Fruit fly (Drosophila melanogaster) whole organism, embryonic: ENCODE data around the gene Gmap.

Experiments
- Bteb2 ChIP-seq: fragments of 200-800 bp; sonication (Bioruptor generic); optimal IDR thresholded peaks from 2 replicates; lab custom pipeline; 2016; ENCODE audit warnings: missing biosample characterization, missing genetic modification characterization
- CG10979 ChIP-seq: fragments of 200-800 bp; sonication (Bioruptor generic); optimal IDR thresholded peaks from 2 replicates; lab custom pipeline; 2018; ENCODE audit warnings: missing biosample characterization, mild to moderate bottlenecking, missing genetic modification characterization, moderate library complexity
- CG11560 ChIP-seq: fragments of 200-800 bp; sonication (Bioruptor generic); IDR thresholded peaks from 3 replicates; pipeline ENCODE4 v1.3.6; 2022; ENCODE audit warnings: missing biosample characterization, missing genetic modification characterization
- CG12104 ChIP-seq: fragments of 200-800 bp; sonication (Bioruptor generic); optimal IDR thresholded peaks from 3 replicates; lab custom pipeline; 2016; ENCODE audit warnings: missing biosample characterization, missing genetic modification characterization
- CG12391 ChIP-seq: fragments of 200-800 bp; sonication (Bioruptor generic); optimal IDR thresholded peaks from 3 replicates; lab custom pipeline; 2018; ENCODE audit warnings: missing biosample characterization, mild to moderate bottlenecking, missing genetic modification characterization, moderate library complexity
- CG12659 ChIP-seq: fragments of 200-800 bp; sonication (Bioruptor generic); optimal IDR thresholded peaks from 3 replicates; lab custom pipeline; 2017; ENCODE audit warnings: mild to moderate bottlenecking, missing biosample characterization, missing genetic modification reagents, missing genetic modification characterization
- CG13123 ChIP-seq: fragments of 200-800 bp; sonication (Bioruptor generic); optimal IDR thresholded peaks from 2 replicates; lab custom pipeline; 2016; ENCODE audit warnings: missing biosample characterization, missing genetic modification characterization
- CG15073 ChIP-seq: fragments of 200-800 bp; sonication (Bioruptor generic); optimal IDR thresholded peaks from 2 replicates; lab custom pipeline; 2016; ENCODE audit warnings: missing biosample characterization, missing genetic modification characterization
- CG1603 ChIP-seq: fragments of 200-800 bp; sonication (Bioruptor generic); optimal IDR thresholded peaks from 2 replicates; lab custom pipeline; 2019; ENCODE audit warnings: missing biosample characterization, mild to moderate bottlenecking, missing genetic modification characterization, moderate library complexity
- CG1647 ChIP-seq: fragments of 200-800 bp; sonication (Bioruptor generic); optimal IDR thresholded peaks from 3 replicates; lab custom pipeline; 2016; ENCODE audit warnings: missing biosample characterization, missing genetic modification characterization
- CG16779 ChIP-seq: fragments of 200-800 bp; sonication (Bioruptor generic); IDR thresholded peaks from 2 replicates; pipeline ENCODE4 v1.3.6; 2022; ENCODE audit warnings: missing biosample characterization, missing genetic modification characterization
- CG17359 ChIP-seq: fragments of 200-800 bp; sonication (Bioruptor generic); optimal IDR thresholded peaks from 3 replicates; lab custom pipeline; 2018; ENCODE audit warnings: missing biosample characterization, mild to moderate bottlenecking, missing genetic modification characterization, moderate library complexity
- CG17802 ChIP-seq: fragments of 200-800 bp; sonication (Bioruptor generic); optimal IDR thresholded peaks from 2 replicates; lab custom pipeline; 2018; ENCODE audit warnings: missing biosample characterization, mild to moderate bottlenecking, missing genetic modification characterization, moderate library complexity
- CG1832 ChIP-seq: fragments of 200-800 bp; sonication (Bioruptor generic); optimal IDR thresholded peaks from 2 replicates; lab custom pipeline; 2017; ENCODE audit warnings: missing biosample characterization, mild to moderate bottlenecking, missing genetic modification characterization, inconsistent platforms
- CG2712 ChIP-seq: fragments of 200-800 bp; optimal IDR thresholded peaks from 3 replicates; lab custom pipeline; 2019; ENCODE audit warnings: missing biosample characterization, mild to moderate bottlenecking, missing genetic modification characterization, moderate library complexity
- CG31365 ChIP-seq: fragments of 200-800 bp; sonication (Bioruptor generic); optimal IDR thresholded peaks from 2 replicates; lab custom pipeline; 2018; ENCODE audit warnings: missing biosample characterization, mild to moderate bottlenecking, missing genetic modification characterization
- CG3163 ChIP-seq: fragments of 200-800 bp; sonication (Bioruptor generic); optimal IDR thresholded peaks from 3 replicates; lab custom pipeline; 2016; ENCODE audit warnings: missing biosample characterization, missing genetic modification characterization
- CG32532 ChIP-seq: fragments of 200-800 bp; sonication (Bioruptor generic); IDR thresholded peaks from 2 replicates; pipeline ENCODE4 v1.3.6; 2022; ENCODE audit warnings: missing biosample characterization, missing genetic modification characterization
- CG4707 ChIP-seq: fragments of 200-800 bp; sonication (Bioruptor generic); optimal IDR thresholded peaks from 2 replicates; lab custom pipeline; 2018; ENCODE audit warnings: missing biosample characterization, mild to moderate bottlenecking, missing genetic modification characterization, moderate library complexity
- CG6654 ChIP-seq: fragments of 200-800 bp; sonication (Bioruptor generic); optimal IDR thresholded peaks from 2 replicates; lab custom pipeline; 2017; ENCODE audit warnings: missing biosample characterization, mild to moderate bottlenecking, missing genetic modification characterization
- CG7963 ChIP-seq: fragments of 200-800 bp; sonication (Bioruptor generic); IDR thresholded peaks from 3 replicates; pipeline ENCODE4 v1.3.6; 2022; ENCODE audit warnings: missing biosample characterization, missing genetic modification characterization; ENCODE audit not compliant: partially characterized antibody
- CG9727 ChIP-seq: fragments of 200-800 bp; sonication (Bioruptor generic); optimal IDR thresholded peaks from 3 replicates; lab custom pipeline; 2017; ENCODE audit warnings: missing biosample characterization, mild to moderate bottlenecking, missing genetic modification characterization
- CHES-1-like ChIP-seq: fragments of 200-800 bp; sonication (Bioruptor generic); optimal IDR thresholded peaks from 2 replicates; lab custom pipeline; 2016; ENCODE audit warnings: missing biosample characterization, missing genetic modification characterization
- CkIIα-i1 ChIP-seq: fragments of 200-800 bp; sonication (Bioruptor generic); IDR thresholded peaks from 2 replicates; pipeline ENCODE4 v1.3.6; 2022; ENCODE audit warnings: missing biosample characterization, missing genetic modification characterization
- D19B ChIP-seq: fragments of 200-800 bp; sonication (Bioruptor generic); optimal IDR thresholded peaks from 2 replicates; lab custom pipeline; 2017; ENCODE audit warnings: missing biosample characterization, mild to moderate bottlenecking, missing genetic modification characterization
- Doc2 ChIP-seq: fragments of 200-800 bp; sonication (Bioruptor generic); IDR thresholded peaks from 2 replicates; pipeline ENCODE4 v1.3.6; 2022; ENCODE audit warnings: missing biosample characterization, missing genetic modification characterization
- Fer1 ChIP-seq: fragments of 200-800 bp; sonication (Bioruptor generic); optimal IDR thresholded peaks from 2 replicates; lab custom pipeline; 2017; ENCODE audit warnings: missing biosample characterization, mild to moderate bottlenecking, missing genetic modification characterization
- GATAe ChIP-seq: fragments of 200-800 bp; sonication (Bioruptor generic); conservative IDR thresholded peaks from 2 replicates; pipeline ENCODE4 v1.3.6; 2022; ENCODE audit warnings: missing biosample characterization, missing genetic modification characterization
- Hr3 ChIP-seq: fragments of 200-800 bp; sonication (Bioruptor generic); optimal IDR thresholded peaks from 3 replicates; lab custom pipeline; 2016; ENCODE audit warnings: missing biosample characterization, missing genetic modification characterization
- Lpt ChIP-seq: fragments of >200 bp; optimal IDR thresholded peaks from 2 replicates; lab custom pipeline; 2018; ENCODE audit warnings: missing biosample characterization, missing genetic modification characterization
- Med ChIP-seq: fragments of 200-800 bp; sonication (Bioruptor generic); peaks from one replicate; lab custom pipeline; 2016; ENCODE audit warnings: missing biosample characterization, missing genetic modification characterization, mild to moderate bottlenecking, inconsistent platforms, moderate library complexity
- NC2α ChIP-seq: fragments of 200-800 bp; sonication (Bioruptor generic); optimal IDR thresholded peaks from 2 replicates; lab custom pipeline; 2016; ENCODE audit warnings: missing biosample characterization, missing genetic modification characterization
- Scr ChIP-seq: fragments of 200-800 bp; sonication (Bioruptor generic); IDR thresholded peaks from 2 replicates; pipeline ENCODE4 v1.3.6; 2022; ENCODE audit warnings: missing biosample characterization, missing genetic modification characterization; ENCODE audit not compliant: partially characterized antibody
- Xbp1 ChIP-seq: fragments of 200-800 bp; sonication (Bioruptor generic); optimal IDR thresholded peaks from 3 replicates; lab custom pipeline; 2016; ENCODE audit warnings: missing biosample characterization, mild to moderate bottlenecking, missing genetic modification characterization
- abd-A ChIP-seq: fragments of 200-800 bp; sonication (Bioruptor generic); optimal IDR thresholded peaks from 3 replicates; lab custom pipeline; 2019; ENCODE audit warnings: missing biosample characterization, mild to moderate bottlenecking, missing genetic modification characterization, moderate library complexity
- bigmax ChIP-seq: fragments of 200-800 bp; sonication (Bioruptor generic); optimal IDR thresholded peaks from 2 replicates; lab custom pipeline; 2018; ENCODE audit warnings: missing biosample characterization, mild to moderate bottlenecking, missing genetic modification characterization
- chif ChIP-seq, 2 experiments: fragments of 200-800 bp; sonication (Bioruptor generic); optimal IDR thresholded peaks; 3 replicates each; lab custom pipeline; 2016; ENCODE audit warnings: missing biosample characterization in 2 of 2, missing genetic modification characterization in 2 of 2
- corto ChIP-seq: fragments of 200-800 bp; sonication (Bioruptor generic); optimal IDR thresholded peaks from 2 replicates; lab custom pipeline; 2016; ENCODE audit warnings: missing biosample characterization, mild to moderate bottlenecking, missing genetic modification characterization, moderate library complexity
- crp ChIP-seq, 2 experiments: fragments of 200-800 bp; sonication (Bioruptor generic); optimal IDR thresholded peaks; 2 replicates in 1 of 2; 3 replicates in 1 of 2; lab custom pipeline; 2017; ENCODE audit warnings: missing biosample characterization in 2 of 2, missing genetic modification characterization in 2 of 2, mild to moderate bottlenecking in 1 of 2, moderate library complexity in 1 of 2
- dan ChIP-seq: fragments of 200-800 bp; sonication (Bioruptor generic); IDR thresholded peaks from 2 replicates; pipeline ENCODE4 v1.3.6; 2022; ENCODE audit warnings: missing biosample characterization, missing genetic modification characterization
- ems ChIP-seq: fragments of 200-800 bp; sonication (Bioruptor generic); optimal IDR thresholded peaks from 3 replicates; lab custom pipeline; 2016; ENCODE audit warnings: missing biosample characterization, missing genetic modification characterization
- fd64A ChIP-seq: fragments of 200-800 bp; sonication (Bioruptor generic); optimal IDR thresholded peaks from 3 replicates; lab custom pipeline; 2018; ENCODE audit warnings: missing biosample characterization, mild to moderate bottlenecking, missing genetic modification characterization
- gem ChIP-seq: fragments of 200-800 bp; sonication (Bioruptor generic); optimal IDR thresholded peaks from 2 replicates; lab custom pipeline; 2019; ENCODE audit warnings: missing biosample characterization, mild to moderate bottlenecking, missing genetic modification characterization, moderate library complexity
- insv ChIP-seq, 2 experiments: fragments of 200-800 bp; sonication (Bioruptor generic); optimal IDR thresholded peaks; 3 replicates each; lab custom pipeline; 2016 to 2018; ENCODE audit warnings: missing biosample characterization in 2 of 2, missing genetic modification characterization in 2 of 2
- jing ChIP-seq: fragments of 200-800 bp; sonication (Bioruptor generic); optimal IDR thresholded peaks from 2 replicates; lab custom pipeline; 2018; ENCODE audit warnings: missing biosample characterization, mild to moderate bottlenecking, missing genetic modification characterization
- lola ChIP-seq, 3 experiments: fragments of >200 bp in 2 of 3; fragments of 200-800 bp in 1 of 3; sonication (Bioruptor generic) in 1 of 3; optimal IDR thresholded peaks; 2 replicates each; lab custom pipeline; 2017 to 2019; ENCODE audit warnings: missing biosample characterization in 3 of 3, missing genetic modification characterization in 3 of 3, mild to moderate bottlenecking in 1 of 3, moderate library complexity in 1 of 3
- psq ChIP-seq: fragments of 200-800 bp; sonication (Bioruptor generic); optimal IDR thresholded peaks from 2 replicates; lab custom pipeline; 2017; ENCODE audit warnings: missing biosample characterization, missing genetic modification characterization
- ro ChIP-seq: fragments of 200-800 bp; sonication (Bioruptor generic); IDR thresholded peaks from 2 replicates; pipeline ENCODE4 v1.3.6; 2022; ENCODE audit warnings: missing biosample characterization, missing genetic modification characterization
- row ChIP-seq: fragments of 200-800 bp; sonication (Bioruptor generic); IDR thresholded peaks from 3 replicates; pipeline ENCODE4 v1.3.6; 2022; ENCODE audit warnings: missing biosample characterization, missing genetic modification characterization
- sens ChIP-seq: fragments of 200-800 bp; sonication (Bioruptor generic); peaks from one replicate; lab custom pipeline; 2016; ENCODE audit warnings: missing biosample characterization, missing genetic modification characterization
- slou ChIP-seq: fragments of 200-800 bp; sonication (Bioruptor generic); optimal IDR thresholded peaks from 3 replicates; lab custom pipeline; 2016; ENCODE audit warnings: missing biosample characterization, missing genetic modification characterization

The Gmap gene

dm6 chrX:15552472-15552888, 65.8 kb downstream of the Gmap start (continued):
- TF ChIP-seq lola (GFP tag; optimal IDR thresholded peaks at IDR 0.05; lab: Kevin White, UChicago) = peak in 1 of 3 experiments; percentile 31
- TF ChIP-seq CG6654 (GFP tag; lab: Kevin White, UChicago) = no peak
- no peak for TF ChIP-seq ems (GFP tag; lab: Kevin White, UChicago)
- no peak for TF ChIP-seq Fer1 (GFP tag; lab: Kevin White, UChicago)
- no peak for TF ChIP-seq Doc2 (GFP tag; lab: Robert Waterston, UW)
- no peak for TF ChIP-seq CG15073
- no peak for TF ChIP-seq CG1647
- TF ChIP-seq CG4707 = peak; percentile 56
- no peak for TF ChIP-seq Scr (GFP tag; lab: Robert Waterston, UW)
- no peak for TF ChIP-seq insv (GFP tag; optimal IDR thresholded peaks at IDR 0.05; lab: Kevin White, UChicago)
- peak; percentile 71 for TF ChIP-seq sens
- TF ChIP-seq GATAe (GFP tag; lab: Robert Waterston, UW) = no peak
- TF ChIP-seq CG9727 (GFP tag; lab: Kevin White, UChicago) = peak; percentile 11
- no peak for TF ChIP-seq psq (GFP tag; lab: Kevin White, UChicago)
- no peak for TF ChIP-seq corto (GFP tag; lab: Kevin White, UChicago)
- no peak for TF ChIP-seq CG17802 (tag; lab: Kevin White, UChicago)
- TF ChIP-seq abd-A (tag; lab: Kevin White, UChicago) = no peak
- no peak for TF ChIP-seq CG11560 (tag; lab: Robert Waterston, UW)
- TF ChIP-seq CG1603 (tag; lab: Kevin White, UChicago) = no peak
- no peak for TF ChIP-seq chif (GFP tag; optimal IDR thresholded peaks at IDR 0.05; lab: Kevin White, UChicago)
- TF ChIP-seq gem = peak; percentile 23
- no peak for TF ChIP-seq crp (GFP tag; optimal IDR thresholded peaks at IDR 0.05; lab: Kevin White, UChicago)
- no peak for TF ChIP-seq slou (GFP tag; lab: Kevin White, UChicago)
- TF ChIP-seq fd64A (GFP tag; lab: Kevin White, UChicago) = no peak
- peak; percentile 13 for TF ChIP-seq CG2712 (tag; lab: Kevin White, UChicago)
- TF ChIP-seq Bteb2 = no peak
- no peak for TF ChIP-seq CG12391
- no peak for TF ChIP-seq CHES-1-like (GFP tag; lab: Kevin White, UChicago)
- TF ChIP-seq CG13123 (GFP tag; lab: Kevin White, UChicago) = no peak
- no peak for TF ChIP-seq NC2α (GFP tag; lab: Kevin White, UChicago)
- TF ChIP-seq Lpt (GFP tag; lab: Kevin White, UChicago) = no peak
- TF ChIP-seq CkIIα-i1 (GFP tag; lab: Robert Waterston, UW) = no peak
- no peak for TF ChIP-seq CG32532 (GFP tag; lab: Robert Waterston, UW)
- TF ChIP-seq D19B (GFP tag; lab: Kevin White, UChicago) = peak; percentile 32
- TF ChIP-seq ro (GFP tag; lab: Robert Waterston, UW) = no peak
- no peak for TF ChIP-seq CG17359
- no peak for TF ChIP-seq Hr3
- no peak for TF ChIP-seq CG16779 (GFP tag; lab: Robert Waterston, UW)
- TF ChIP-seq bigmax (GFP tag; lab: Kevin White, UChicago) = no peak
- no peak for TF ChIP-seq jing
- no peak for TF ChIP-seq CG3163
- no peak for TF ChIP-seq Med (GFP tag; lab: Kevin White, UChicago)
- no peak for TF ChIP-seq Xbp1
- TF ChIP-seq CG10979 (tag; lab: Kevin White, UChicago) = peak; percentile 38
- TF ChIP-seq CG12659 (GFP tag; lab: Kevin White, UChicago) = no peak
- no peak for TF ChIP-seq CG7963
- TF ChIP-seq dan = no peak
- TF ChIP-seq row (GFP tag; lab: Robert Waterston, UW) = peak; percentile 28; the same call in 1 of the 3 replicates
- TF ChIP-seq CG31365 (tag; lab: Kevin White, UChicago) = no peak
- TF ChIP-seq CG12104 (GFP tag; lab: Kevin White, UChicago) = no peak
- TF ChIP-seq CG1832 = no peak
